Fruit fly (Drosophila melanogaster): Measurements from ENCODE around the gene CG8945.

Gene CG8945

DNA sequence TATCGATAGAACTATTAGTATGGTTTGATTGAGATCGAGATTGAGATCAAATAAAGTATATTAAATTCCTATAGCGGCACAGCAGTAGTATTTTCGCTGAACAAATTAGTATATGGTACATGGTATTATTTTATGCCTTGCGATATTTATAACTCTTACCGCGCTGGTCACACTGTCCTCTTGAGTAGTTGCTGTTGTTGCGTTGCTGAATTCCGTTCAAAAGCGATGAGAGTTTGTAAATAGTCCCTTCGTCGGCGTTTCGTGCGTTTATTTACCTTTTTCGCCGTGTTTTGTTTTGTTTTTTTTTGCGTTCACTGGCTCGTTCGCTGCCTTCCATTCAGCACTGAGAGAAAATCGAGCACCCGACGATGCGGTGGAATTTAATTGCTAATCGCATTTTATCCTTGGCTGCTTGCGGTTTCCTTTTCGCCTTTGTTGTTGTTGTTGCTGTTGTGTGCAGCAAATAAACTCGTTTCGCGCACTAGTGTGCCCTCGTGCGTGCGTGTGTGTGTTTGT lies 20.0 kb upstream of the CG8945 start, which contains the start of gene CG5004:
TSS of gene CG5004 (plus strand) at position 182 of the 516 bp plus-strand sequence.
- TF ChIP-seq CG8478 (optimal IDR thresholded peaks at IDR 0.05) (no peak), CTCF (optimal IDR thresholded peaks at IDR 0.05) (no peak)

DNA sequence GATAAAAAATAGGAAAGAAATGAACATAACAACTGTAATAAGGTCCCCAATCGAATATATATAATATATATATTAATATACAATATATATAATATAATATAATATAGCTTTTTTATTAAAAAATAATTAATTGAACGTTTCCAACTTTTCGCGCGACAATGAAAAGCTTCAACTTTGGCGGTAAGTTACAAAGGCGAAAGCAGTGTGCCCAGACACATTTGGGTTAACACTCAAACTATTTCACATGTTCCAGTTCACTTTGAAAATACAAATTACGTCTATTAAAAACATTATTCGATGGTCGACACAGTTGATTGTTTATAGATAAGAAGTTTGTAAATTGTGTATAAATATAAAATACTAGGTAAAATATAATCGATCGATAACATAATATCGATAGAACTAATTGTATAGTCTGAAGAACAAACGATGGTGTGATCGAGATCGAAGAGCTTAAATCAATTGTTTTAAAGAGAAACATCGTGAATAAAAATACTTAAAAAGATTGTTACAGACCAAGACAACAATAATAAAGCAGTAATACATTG lies 18.8 kb upstream of the CG8945 start:
- TF ChIP-seq CG8478 (optimal IDR thresholded peaks at IDR 0.05) (no peak), CTCF (optimal IDR thresholded peaks at IDR 0.05) (no peak)

DNA sequence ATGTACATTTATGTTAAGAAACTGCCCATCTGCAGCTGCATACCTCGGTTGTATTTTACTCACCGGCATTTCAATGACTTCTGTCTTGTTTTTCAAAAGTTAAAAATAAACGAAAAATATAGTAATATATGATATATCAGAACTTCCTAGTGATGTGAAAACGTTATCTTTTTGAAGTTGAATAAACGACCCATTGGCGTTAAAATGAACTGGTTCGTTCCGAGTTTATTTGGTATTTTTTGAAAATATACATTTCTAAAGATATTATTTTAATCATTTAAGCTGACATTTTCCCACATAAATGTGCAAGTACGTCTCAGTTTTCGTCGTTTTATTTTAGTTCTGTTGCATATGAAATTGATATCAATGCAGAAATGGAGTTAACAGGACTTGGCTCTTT lies 18.2 kb upstream of the CG8945 start, which contains the start of gene Arpc3B:
TSS of gene Arpc3B (minus strand) at position 146 of the 400 bp plus-strand sequence.
- TF ChIP-seq CTCF (optimal IDR thresholded peaks at IDR 0.05) (no peak), CG8478 (optimal IDR thresholded peaks at IDR 0.05) (no peak)

DNA sequence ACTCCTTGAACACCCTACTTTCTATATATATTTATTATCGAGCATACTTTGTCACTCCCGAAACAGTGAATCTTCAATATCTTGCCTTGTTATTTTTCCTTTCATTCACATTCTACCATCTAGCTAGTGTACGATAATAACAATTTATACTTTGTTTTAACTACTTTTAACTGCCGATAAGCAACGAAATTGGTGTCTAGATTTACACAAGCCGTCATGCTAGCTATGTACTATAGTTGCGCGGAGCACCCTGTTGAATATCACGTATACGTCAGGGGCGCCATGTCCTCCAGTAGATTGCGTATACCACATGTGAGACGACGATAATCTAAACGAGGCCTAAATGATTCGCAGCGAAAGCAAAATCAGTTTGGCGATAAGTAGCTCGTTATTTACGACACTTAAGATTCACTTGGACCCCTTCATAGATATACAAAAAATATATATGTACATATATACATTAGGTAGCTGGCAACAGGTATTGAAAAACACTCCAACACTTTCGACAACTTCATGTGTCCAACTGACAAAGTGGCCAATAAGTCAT lies 6.5 kb upstream of the CG8945 start:
- TF ChIP-seq CTCF (optimal IDR thresholded peaks at IDR 0.05) (no peak), CG8478 (optimal IDR thresholded peaks at IDR 0.05) (no peak)

DNA sequence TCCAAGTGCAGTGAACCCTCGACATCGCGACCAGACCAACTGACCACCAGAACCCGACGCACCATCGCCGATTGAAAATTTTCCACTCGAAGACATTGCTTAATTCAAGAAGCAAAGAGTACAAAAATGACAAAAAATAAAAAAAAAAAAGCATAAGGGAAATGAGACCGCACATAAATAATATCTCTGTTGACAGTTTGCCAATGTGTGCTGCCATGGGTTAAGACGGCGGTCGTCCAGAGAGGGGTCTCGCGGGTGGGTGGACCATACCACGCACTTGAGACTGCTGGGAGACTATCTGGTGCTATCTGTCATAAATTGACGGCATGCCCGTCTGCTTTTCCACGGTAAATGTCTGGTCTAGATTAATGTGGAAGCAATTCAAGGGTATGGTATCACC lies 6.0 kb upstream of the CG8945 start:
- TF ChIP-seq CTCF (optimal IDR thresholded peaks at IDR 0.05) (no peak), CG8478 (optimal IDR thresholded peaks at IDR 0.05) (no peak)

DNA sequence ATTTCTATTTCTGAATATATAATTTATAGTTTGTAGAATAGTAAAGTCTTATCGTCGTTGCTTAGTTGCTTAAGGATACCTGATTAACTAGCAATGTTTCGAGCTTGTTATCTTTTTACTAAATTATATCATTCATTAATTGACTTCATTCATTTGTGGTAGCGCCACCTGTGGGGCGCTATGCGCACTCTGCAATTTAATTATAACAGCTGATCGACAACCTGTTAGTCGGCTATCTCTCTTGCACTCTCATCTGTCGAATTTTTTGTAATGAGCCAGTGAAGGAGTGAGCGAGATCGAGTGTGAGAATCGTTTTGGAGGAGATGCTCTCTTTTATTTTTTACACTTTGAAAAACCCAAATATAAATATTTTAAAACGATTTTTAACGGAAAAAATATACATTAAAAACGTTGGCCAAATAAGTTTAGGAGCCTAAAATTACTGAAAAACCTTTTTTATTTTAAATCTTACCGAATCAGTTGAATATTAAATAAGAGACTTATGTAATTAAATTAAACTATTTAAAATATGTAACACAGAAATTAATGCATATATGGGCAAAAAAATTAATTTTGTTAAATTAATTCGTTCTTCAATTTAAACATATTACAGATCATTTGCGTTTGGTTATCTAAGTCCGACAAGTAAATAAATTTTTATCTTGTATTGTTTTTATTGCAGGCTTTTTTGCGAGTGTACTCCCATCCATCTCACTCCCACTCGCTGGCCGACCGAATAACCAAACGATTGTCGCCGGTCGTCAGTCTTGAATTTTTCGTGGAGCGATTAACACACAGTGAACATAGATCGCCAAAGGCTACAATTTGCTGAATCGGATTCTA lies 3.8 kb upstream of the CG8945 start, which contains the start of the genes CG16700 and CG4991:
TSS of gene CG16700 (plus strand) at position 793 of the 843 bp plus-strand sequence.
TSS of gene CG4991 (plus strand) at position 793 of the 843 bp plus-strand sequence.
- TF ChIP-seq CTCF (optimal IDR thresholded peaks at IDR 0.05) (peak; percentile 78 to 87), CG8478 (optimal IDR thresholded peaks at IDR 0.05) (no peak)

DNA sequence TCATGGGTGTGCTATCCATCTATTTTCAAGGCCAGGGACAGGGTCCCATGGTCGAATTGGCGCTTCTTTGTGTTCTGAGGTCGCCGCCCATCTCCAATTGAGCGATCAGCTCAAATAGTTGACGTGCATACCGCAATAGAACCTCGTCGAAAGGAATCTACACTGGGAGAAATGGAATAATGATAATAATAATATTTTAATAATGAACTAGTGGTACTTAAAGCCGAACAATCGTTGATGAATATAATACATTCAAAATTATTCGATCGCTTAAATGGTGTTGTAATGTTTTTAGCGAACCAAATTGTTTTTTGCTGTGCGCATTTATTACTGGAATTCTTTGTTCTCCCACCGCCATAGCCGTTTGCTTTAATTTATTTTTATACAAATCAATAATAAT lies 3.1 kb upstream of the CG8945 start:
- no peak for TF ChIP-seq CTCF (optimal IDR thresholded peaks at IDR 0.05)

DNA sequence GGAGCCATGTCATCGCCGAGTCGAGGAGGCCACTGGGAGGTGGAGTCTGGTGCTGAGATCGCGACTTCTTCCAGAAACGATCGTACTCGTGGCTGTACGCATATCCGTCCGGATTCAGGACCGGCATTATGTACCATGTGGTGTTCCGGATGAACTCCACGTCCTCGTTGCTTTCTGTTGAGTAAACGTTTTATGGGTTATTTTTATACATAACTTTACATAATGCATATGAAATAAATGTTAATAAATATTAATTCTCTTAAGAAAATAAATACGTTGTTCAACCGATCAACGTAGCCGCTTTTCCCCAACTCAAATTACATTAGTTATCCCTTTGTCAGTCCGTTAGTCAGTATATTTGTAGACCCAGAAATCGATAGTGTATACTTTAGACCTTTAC lies 6.3 kb downstream of the CG8945 start, which contains the start of gene CG4955:
TSS of gene CG4955 (plus strand) at position 301 of the 400 bp plus-strand sequence.
- no peak for TF ChIP-seq CTCF (optimal IDR thresholded peaks at IDR 0.05)
- no peak for TF ChIP-seq CG8478 (optimal IDR thresholded peaks at IDR 0.05)

DNA sequence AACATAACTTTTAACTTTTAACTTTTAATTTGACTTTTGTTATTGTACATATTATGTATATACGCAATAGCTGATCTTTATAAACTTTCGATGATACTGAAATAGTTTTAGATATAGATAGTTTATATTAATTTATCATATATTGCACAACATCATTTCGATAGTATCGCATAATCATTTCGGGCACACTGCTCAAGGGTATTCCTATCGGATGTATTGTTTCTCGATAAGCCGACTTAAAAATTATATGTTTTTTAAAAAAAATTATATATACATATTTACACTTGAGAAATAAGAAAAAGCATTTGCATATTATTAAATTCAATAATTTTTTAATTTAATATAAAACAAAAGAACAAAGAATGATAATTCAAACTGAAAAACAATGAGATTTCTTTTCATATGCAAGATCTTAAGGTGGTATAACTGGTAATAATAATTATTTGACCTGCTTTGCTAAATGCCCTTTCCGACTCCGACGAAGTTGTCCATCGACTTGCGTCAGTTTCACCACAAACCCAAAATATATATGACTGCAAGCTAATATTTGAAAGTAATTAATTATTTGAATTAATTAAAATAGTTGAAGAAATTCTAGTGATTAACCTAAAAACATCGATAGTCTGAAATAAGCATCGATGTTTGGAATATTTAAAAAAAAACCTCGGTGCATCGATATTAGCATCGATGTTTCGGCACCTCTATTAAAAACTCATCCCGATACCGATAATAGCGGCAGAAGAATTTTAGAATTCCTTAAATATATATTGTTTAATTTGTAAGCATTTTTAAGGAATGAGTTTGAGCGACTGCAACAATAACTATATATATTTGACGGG lies 9.1 kb downstream of the CG8945 start, which contains the start of gene CG4949:
TSS of gene CG4949 (plus strand) at position 698 of the 839 bp plus-strand sequence.
- no peak for TF ChIP-seq CG8478 (optimal IDR thresholded peaks at IDR 0.05)
- TF ChIP-seq CTCF (optimal IDR thresholded peaks at IDR 0.05), result no peak

DNA sequence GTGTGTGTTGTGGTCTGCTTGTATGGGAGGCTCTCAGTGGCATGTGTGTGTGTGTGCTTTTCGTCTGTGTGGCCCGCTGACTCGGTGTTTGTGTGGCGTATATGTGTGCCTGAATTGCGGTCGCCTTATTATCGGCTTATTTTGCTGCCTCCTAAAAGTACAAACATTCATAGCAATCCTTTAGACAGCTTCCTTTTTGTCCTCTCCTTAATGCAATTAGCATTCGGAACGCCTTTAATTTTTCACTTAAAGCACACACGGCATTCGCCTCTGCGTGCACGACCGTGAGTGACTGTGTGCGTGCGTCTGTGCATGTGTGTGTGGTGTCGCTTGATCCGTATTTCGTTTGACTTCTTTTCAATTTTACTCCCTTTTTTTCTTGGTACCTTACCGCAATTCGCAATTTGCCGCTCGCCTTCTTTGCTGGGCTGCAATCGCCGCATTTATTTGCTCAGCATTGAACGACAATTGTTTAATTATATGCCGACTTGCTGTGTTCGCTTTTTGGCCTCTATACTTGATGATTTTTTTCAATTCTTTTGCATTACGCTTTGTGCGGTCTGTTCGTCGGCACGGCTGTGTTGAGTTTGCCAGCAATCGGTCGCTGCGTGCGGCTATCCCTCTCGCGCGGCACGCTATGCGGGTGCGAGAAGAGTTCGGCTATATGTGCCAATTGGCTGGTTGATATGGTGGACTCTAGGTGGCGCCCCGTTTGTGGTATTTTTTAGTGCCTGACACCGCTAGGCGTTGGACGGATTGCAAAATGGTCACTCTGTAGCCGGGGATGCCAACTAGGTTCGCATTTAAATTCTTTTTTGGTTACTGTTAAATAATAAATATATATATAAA lies 10.0 kb downstream of the CG8945 start, which contains the start of gene wcy:
TSS of gene wcy (minus strand) at position 608 of the 849 bp plus-strand sequence.
- TF ChIP-seq CG8478 (optimal IDR thresholded peaks at IDR 0.05) (no peak), CTCF (optimal IDR thresholded peaks at IDR 0.05) (peak; percentile 95 to 98)

DNA sequence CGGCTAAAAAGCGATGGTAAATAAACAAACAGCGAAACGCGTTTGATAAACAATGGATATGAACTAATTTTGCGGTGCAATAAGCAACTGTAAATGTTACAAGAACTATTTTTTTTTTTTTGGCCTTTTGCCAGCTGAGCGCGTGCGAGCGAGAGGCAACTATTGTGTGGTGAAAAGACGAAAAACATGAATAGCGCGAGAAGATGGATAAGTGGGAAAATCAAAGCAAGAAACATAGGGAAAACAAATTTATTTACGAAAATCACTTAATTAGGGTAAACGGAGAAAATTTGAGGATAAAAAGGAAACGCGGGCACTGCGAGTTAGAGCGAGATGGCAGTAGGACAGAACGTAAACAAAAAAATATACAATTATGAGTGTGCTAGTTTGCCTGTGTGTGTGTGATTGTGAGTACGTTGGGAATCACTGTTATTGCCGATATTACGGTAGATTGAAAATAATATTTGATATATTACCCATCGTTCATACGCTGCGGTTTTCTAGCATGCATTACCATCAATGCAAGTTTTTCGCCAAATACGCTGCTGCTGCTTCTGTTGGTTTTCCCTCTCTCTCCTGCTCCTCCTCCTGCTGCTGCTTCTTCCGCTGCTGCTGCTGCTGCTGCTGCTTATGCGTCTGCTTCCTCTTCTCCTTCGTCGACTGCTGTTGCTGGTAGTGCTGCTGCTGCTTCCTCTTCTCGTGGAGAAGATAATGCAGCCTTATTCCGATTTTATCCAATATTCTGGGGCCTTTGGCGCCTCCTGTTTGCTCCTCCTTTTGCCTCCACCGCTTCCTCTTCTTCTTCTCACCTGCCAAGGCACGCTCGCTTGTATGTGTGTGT lies 10.8 kb downstream of the CG8945 start:
- TF ChIP-seq CG8478 (optimal IDR thresholded peaks at IDR 0.05) (no peak), CTCF (optimal IDR thresholded peaks at IDR 0.05) (no peak)

DNA sequence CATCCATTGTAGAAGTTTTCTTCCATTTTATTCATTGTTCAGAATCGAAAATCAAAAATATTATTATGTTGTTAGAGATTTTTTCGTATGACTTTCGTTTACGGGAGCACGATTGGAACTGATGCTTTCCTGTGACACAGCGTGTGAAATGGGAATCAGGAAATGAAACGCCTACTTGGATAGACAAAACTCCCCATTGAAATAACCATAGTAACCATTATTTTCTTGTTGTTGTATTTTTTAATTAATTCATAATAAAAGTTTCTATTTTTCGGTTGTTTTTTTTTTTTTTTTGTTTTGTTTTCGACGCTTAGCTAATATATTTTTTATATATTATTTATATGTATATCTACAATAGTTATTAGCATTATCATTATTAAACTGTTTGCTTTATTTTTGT lies 19.1 kb downstream of the CG8945 start, which contains the start of gene CG43077:
TSS of gene CG43077 (minus strand) at position 101 of the 400 bp plus-strand sequence.
- no peak for TF ChIP-seq CTCF (optimal IDR thresholded peaks at IDR 0.05)
- no peak for TF ChIP-seq CG8478 (optimal IDR thresholded peaks at IDR 0.05)

DNA sequence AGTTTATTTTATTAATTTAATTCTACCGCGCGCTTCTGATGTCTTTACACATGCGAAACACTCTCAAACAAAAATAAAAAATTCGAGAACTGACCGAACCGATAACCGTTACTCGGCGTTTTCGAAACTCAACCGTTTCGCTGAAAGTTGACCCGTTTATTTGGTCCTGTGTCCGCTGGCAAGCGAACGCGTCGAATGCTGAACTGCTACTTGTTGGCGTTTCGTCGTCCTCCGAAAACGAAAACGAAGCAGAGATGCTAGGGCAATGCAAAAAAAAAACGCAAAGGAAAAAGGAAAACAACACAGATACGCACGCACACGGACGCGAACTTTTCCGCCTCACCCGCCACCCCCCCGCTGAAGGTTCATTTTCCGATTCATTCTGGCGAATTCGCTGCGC lies 20.8 kb downstream of the CG8945 start, which contains the start of gene CG45002:
TSS of gene CG45002 (minus strand) at position 101 of the 400 bp plus-strand sequence.
- TF ChIP-seq CG8478 (optimal IDR thresholded peaks at IDR 0.05) (no peak), CTCF (optimal IDR thresholded peaks at IDR 0.05) (no peak)
